Worm (Caenorhabditis elegans): ENCODE measurements around the gene F59F5.5.

DNA sequence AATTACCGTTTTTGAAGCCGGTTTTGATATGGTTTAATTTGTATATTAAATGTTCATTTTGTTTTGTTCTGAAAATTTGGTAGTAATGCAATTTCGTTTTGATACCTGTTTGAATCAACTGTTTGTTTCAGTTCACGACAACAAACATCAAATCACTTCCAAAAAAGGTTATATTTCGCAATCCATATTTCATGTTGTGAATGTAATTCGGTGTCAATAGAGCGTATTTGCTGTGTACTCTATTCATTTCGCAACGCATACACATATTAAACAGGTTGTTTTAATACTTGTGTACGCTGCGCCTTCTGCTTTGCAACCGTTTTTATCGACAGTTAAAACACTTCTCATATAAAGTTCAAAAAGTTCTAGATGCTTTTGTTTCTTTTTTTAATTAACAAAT lies 30.6 kb downstream of the F59F5.5 start:
- no peak for TF ChIP-seq him-1 (tag; optimal IDR thresholded peaks at IDR 0.05)
- TF ChIP-seq dao-5 (tag; optimal IDR thresholded peaks at IDR 0.05) = no peak
- TF ChIP-seq W03F9.2 (tag; optimal IDR thresholded peaks at IDR 0.05) = no peak

Data from whole organism, L4/young adult.